Worm (Caenorhabditis elegans) whole organism, young adult: ENCODE results near the gene rgs-1.

Source experiments
- B0035.1 ChIP-seq: sonication (generic microtip); optimal IDR thresholded peaks from 2 replicates; lab custom pipeline; 2016; ENCODE audit warnings: missing genetic modification characterization, mild to moderate bottlenecking, missing compliant biosample characterization, missing genotype, missing genetic modification reagents
- T07F8.4 ChIP-seq: sonication (generic microtip); optimal IDR thresholded peaks from 2 replicates; lab custom pipeline; 2016; ENCODE audit warnings: mild to moderate bottlenecking, missing genetic modification characterization, moderate library complexity, missing compliant biosample characterization
- attf-5 ChIP-seq: fragments of 200-800 bp; sonication (Bioruptor generic); optimal IDR thresholded peaks from 2 replicates; lab custom pipeline; 2018; ENCODE audit warnings: mild to moderate bottlenecking, missing genetic modification characterization, missing compliant biosample characterization
- fkh-3 ChIP-seq: sonication (generic microtip); optimal IDR thresholded peaks from 2 replicates; lab custom pipeline; 2016; ENCODE audit warnings: mild to moderate bottlenecking, missing genetic modification characterization, missing compliant biosample characterization
- gei-17 ChIP-seq: fragments of 200-800 bp; sonication (Bioruptor generic); optimal IDR thresholded peaks from 2 replicates; lab custom pipeline; 2018; ENCODE audit warnings: mild to moderate bottlenecking, missing genetic modification characterization, missing compliant biosample characterization
- nfya-1 ChIP-seq: sonication (generic microtip); optimal IDR thresholded peaks from 2 replicates; lab custom pipeline; 2017; ENCODE audit warnings: antibody characterized with exemption, missing compliant biosample characterization, missing genetic modification characterization, borderline replicate concordance; ENCODE audit not compliant: insufficient read depth
- nfya-2 ChIP-seq: fragments of 200-800 bp; sonication (Bioruptor generic); IDR thresholded peaks from 2 replicates; pipeline ENCODE4 v1.3.6; 2022; ENCODE audit warnings: missing genetic modification reagents, missing genetic modification characterization, missing compliant biosample characterization
- snpc-4 ChIP-seq, 5 experiments: fragments of 150-350 bp in 1 of 5; sonication (generic microtip) in 4 of 5; optimal IDR thresholded peaks; 2 replicates each; lab custom pipeline; 2014 to 2018; ENCODE audit warnings: missing genetic modification characterization in 5 of 5, missing biosample characterization in 3 of 5, antibody characterized with exemption in 2 of 5, mild to moderate bottlenecking in 2 of 5, missing compliant biosample characterization in 2 of 5, missing genotype in 2 of 5, moderate library complexity in 2 of 5, missing genetic modification reagents in 1 of 5
- ztf-25 ChIP-seq: fragments of 200-800 bp; sonication (Bioruptor generic); IDR thresholded peaks from 2 replicates; pipeline ENCODE4 v1.3.6; 2022; ENCODE audit warnings: missing genetic modification reagents, missing genetic modification characterization, missing compliant biosample characterization

ce11 chrIII:10059002-10059401, 42.6 kb upstream of the rgs-1 start, which contains the start of gene T16G12.8:
- TF ChIP-seq ztf-25 (GFP tag; lab: Robert Waterston, UW) (no peak), snpc-4 (GFP tag; optimal IDR thresholded peaks at IDR 0.05; lab: Kevin White, UChicago) (no peak), snpc-4 (tag; optimal IDR thresholded peaks at IDR 0.05; lab: Kevin White, UChicago) (no peak), fkh-3 (tag; lab: Kevin White, UChicago) (no peak), attf-5 (no peak), nfya-2 (GFP tag; lab: Robert Waterston, UW) (no peak), T07F8.4 (tag; lab: Kevin White, UChicago) (no peak), B0035.1 (tag; lab: Kevin White, UChicago) (no peak), nfya-1 (tag; lab: Kevin White, UChicago) (no peak), gei-17 (GFP tag; lab: Kevin White, UChicago) (no peak)
